Fruit fly (Drosophila melanogaster) whole organism, embryonic: ENCODE results near the gene ClpP.

Experiments used
- Abd-B ChIP-seq: fragments of 200-800 bp; sonication (Bioruptor generic); optimal IDR thresholded peaks from 2 replicates; lab custom pipeline; 2018; ENCODE audit warnings: missing biosample characterization, mild to moderate bottlenecking, missing genetic modification characterization, moderate library complexity
- Antp ChIP-seq: fragments of 200-800 bp; sonication (Bioruptor generic); optimal IDR thresholded peaks from 3 replicates; lab custom pipeline; 2016; ENCODE audit warnings: missing biosample characterization, missing genetic modification characterization
- Asciz ChIP-seq: fragments of 200-800 bp; sonication (Bioruptor generic); optimal IDR thresholded peaks from 2 replicates; lab custom pipeline; 2017; ENCODE audit warnings: missing biosample characterization, mild to moderate bottlenecking, missing genetic modification characterization, missing genetic modification reagents
- CG10366 ChIP-seq: fragments of 200-800 bp; sonication (Bioruptor generic); IDR thresholded peaks from 2 replicates; pipeline ENCODE4 v1.3.6; 2022; ENCODE audit warnings: missing biosample characterization, missing genetic modification characterization
- CG10462 ChIP-seq: fragments of 200-800 bp; sonication (Bioruptor generic); optimal IDR thresholded peaks from 2 replicates; lab custom pipeline; 2016; ENCODE audit warnings: missing biosample characterization, missing genetic modification characterization
- CG11093 ChIP-seq: fragments of 200-800 bp; sonication (Bioruptor generic); IDR thresholded peaks from 3 replicates; pipeline ENCODE4 v1.3.6; 2022; ENCODE audit warnings: missing biosample characterization, missing genetic modification characterization
- CG12744 ChIP-seq: fragments of 200-800 bp; sonication (Bioruptor generic); optimal IDR thresholded peaks from 2 replicates; lab custom pipeline; 2016; ENCODE audit warnings: missing biosample characterization, missing genetic modification characterization
- CG13123 ChIP-seq: fragments of 200-800 bp; sonication (Bioruptor generic); optimal IDR thresholded peaks from 2 replicates; lab custom pipeline; 2016; ENCODE audit warnings: missing biosample characterization, missing genetic modification characterization
- CG13624 ChIP-seq: fragments of 200-800 bp; sonication (Bioruptor generic); optimal IDR thresholded peaks from 2 replicates; lab custom pipeline; 2016; ENCODE audit warnings: missing biosample characterization, missing genetic modification characterization
- CG14441 ChIP-seq: fragments of 200-800 bp; sonication (Bioruptor generic); IDR thresholded peaks from 2 replicates; pipeline ENCODE4 v1.3.6; 2022; ENCODE audit warnings: missing biosample characterization, missing genetic modification characterization
- CG17328 ChIP-seq: fragments of 200-800 bp; sonication (Bioruptor generic); IDR thresholded peaks from 2 replicates; pipeline ENCODE4 v1.3.6; 2022; ENCODE audit warnings: missing biosample characterization, missing genetic modification characterization
- CG1832 ChIP-seq: fragments of 200-800 bp; sonication (Bioruptor generic); optimal IDR thresholded peaks from 2 replicates; lab custom pipeline; 2017; ENCODE audit warnings: missing biosample characterization, mild to moderate bottlenecking, missing genetic modification characterization, inconsistent platforms
- CG31441 ChIP-seq: fragments of 200-800 bp; sonication (Bioruptor generic); IDR thresholded peaks from 2 replicates; pipeline ENCODE4 v1.3.6; 2022; ENCODE audit warnings: missing biosample characterization, missing genetic modification characterization
- CG34224 ChIP-seq: fragments of 200-800 bp; sonication (Bioruptor generic); IDR thresholded peaks from 3 replicates; pipeline ENCODE4 v1.3.6; 2022; ENCODE audit warnings: missing biosample characterization, missing genetic modification characterization; ENCODE audit not compliant: partially characterized antibody
- CG3838 ChIP-seq: fragments of 200-800 bp; sonication (Bioruptor generic); optimal IDR thresholded peaks from 3 replicates; lab custom pipeline; 2016; ENCODE audit warnings: missing biosample characterization, missing genetic modification characterization
- CG5245 ChIP-seq: fragments of 200-800 bp; sonication (Bioruptor generic); optimal IDR thresholded peaks from 3 replicates; lab custom pipeline; 2016; ENCODE audit warnings: missing biosample characterization, missing genetic modification characterization
- CG6854 ChIP-seq: fragments of 200-800 bp; sonication (Bioruptor generic); optimal IDR thresholded peaks from 3 replicates; lab custom pipeline; 2017; ENCODE audit warnings: missing biosample characterization, mild to moderate bottlenecking, missing genetic modification characterization
- CG7372 ChIP-seq: fragments of 200-800 bp; sonication (Bioruptor generic); IDR thresholded peaks from 2 replicates; pipeline ENCODE4 v1.3.6; 2022; ENCODE audit warnings: missing biosample characterization, missing genetic modification characterization
- CG8765 ChIP-seq: fragments of 200-800 bp; sonication (Bioruptor generic); IDR thresholded peaks from 2 replicates; pipeline ENCODE4 v1.3.6; 2022; ENCODE audit warnings: missing biosample characterization, missing genetic modification characterization
- CG8924 ChIP-seq: fragments of 200-800 bp; optimal IDR thresholded peaks from 3 replicates; lab custom pipeline; 2019; ENCODE audit warnings: missing biosample characterization, mild to moderate bottlenecking, missing genetic modification characterization, moderate library complexity
- CG9817 ChIP-seq: fragments of 200-800 bp; sonication (Bioruptor generic); optimal IDR thresholded peaks from 2 replicates; lab custom pipeline; 2018; ENCODE audit warnings: missing biosample characterization, mild to moderate bottlenecking, missing genetic modification characterization, moderate library complexity
- CG9876 ChIP-seq: fragments of 200-800 bp; sonication (Bioruptor generic); optimal IDR thresholded peaks from 2 replicates; lab custom pipeline; 2016; ENCODE audit warnings: missing biosample characterization, missing genetic modification characterization
- Chrac-16 ChIP-seq: fragments of 200-800 bp; sonication (Bioruptor generic); optimal IDR thresholded peaks from 3 replicates; lab custom pipeline; 2016; ENCODE audit warnings: missing biosample characterization, missing genetic modification characterization
- Dad ChIP-seq: fragments of 200-800 bp; sonication (Bioruptor generic); optimal IDR thresholded peaks from 3 replicates; lab custom pipeline; 2016; ENCODE audit warnings: missing biosample characterization, missing genetic modification characterization
- Gug ChIP-seq: fragments of 200-800 bp; sonication (Bioruptor generic); IDR thresholded peaks from 4 replicates; pipeline ENCODE4 v1.3.6; 2022; ENCODE audit warnings: missing biosample characterization, missing genetic modification characterization
- HLH3B ChIP-seq: fragments of 200-800 bp; sonication (Bioruptor generic); IDR thresholded peaks from 2 replicates; pipeline ENCODE4 v1.3.6; 2022; ENCODE audit warnings: missing biosample characterization, missing genetic modification characterization
- HLHmδ ChIP-seq: fragments of 200-800 bp; sonication (Bioruptor generic); optimal IDR thresholded peaks from 2 replicates; lab custom pipeline; 2018; ENCODE audit warnings: missing biosample characterization, mild to moderate bottlenecking, missing genetic modification characterization, moderate library complexity
- Rfx ChIP-seq: fragments of 200-800 bp; sonication (Bioruptor generic); IDR thresholded peaks from 2 replicates; pipeline ENCODE4 v1.3.6; 2022; ENCODE audit warnings: missing biosample characterization, missing genetic modification characterization
- Usf ChIP-seq: fragments of 200-800 bp; sonication (Bioruptor generic); optimal IDR thresholded peaks from 2 replicates; lab custom pipeline; 2017; ENCODE audit warnings: missing genotype, missing biosample characterization, missing genetic modification characterization
- bbx ChIP-seq: fragments of 200-800 bp; sonication (Bioruptor generic); IDR thresholded peaks from 2 replicates; pipeline ENCODE4 v1.3.6; 2022; ENCODE audit warnings: missing biosample characterization, missing genetic modification characterization; ENCODE audit not compliant: partially characterized antibody
- chn ChIP-seq: fragments of 200-800 bp; sonication (Bioruptor generic); optimal IDR thresholded peaks from 2 replicates; lab custom pipeline; 2016; ENCODE audit warnings: missing biosample characterization, missing genetic modification characterization
- emc ChIP-seq: fragments of 200-800 bp; sonication (Bioruptor generic); optimal IDR thresholded peaks from 2 replicates; lab custom pipeline; 2016; ENCODE audit warnings: missing biosample characterization, missing genetic modification characterization
- ems ChIP-seq: fragments of 200-800 bp; sonication (Bioruptor generic); optimal IDR thresholded peaks from 3 replicates; lab custom pipeline; 2016; ENCODE audit warnings: missing biosample characterization, missing genetic modification characterization
- eve ChIP-seq, 2 experiments: fragments of >200 bp; optimal IDR thresholded peaks; 2 replicates each; lab custom pipeline; 2017; ENCODE audit warnings: missing biosample characterization in 2 of 2, missing genetic modification characterization in 2 of 2
- fd64A ChIP-seq: fragments of 200-800 bp; sonication (Bioruptor generic); optimal IDR thresholded peaks from 3 replicates; lab custom pipeline; 2018; ENCODE audit warnings: missing biosample characterization, mild to moderate bottlenecking, missing genetic modification characterization
- grau ChIP-seq: fragments of 200-800 bp; optimal IDR thresholded peaks from 3 replicates; lab custom pipeline; 2019; ENCODE audit warnings: missing biosample characterization, mild to moderate bottlenecking, missing genetic modification characterization, moderate library complexity
- knrl ChIP-seq: fragments of 200-800 bp; sonication (Bioruptor generic); IDR thresholded peaks from 3 replicates; pipeline ENCODE4 v1.3.6; 2022; ENCODE audit warnings: missing biosample characterization, missing genetic modification characterization; ENCODE audit not compliant: partially characterized antibody
- lmd ChIP-seq: fragments of 200-800 bp; sonication (Bioruptor generic); IDR thresholded peaks from 2 replicates; pipeline ENCODE4 v1.3.6; 2022; ENCODE audit warnings: missing biosample characterization, missing genetic modification characterization
- lov ChIP-seq, 2 experiments: fragments of 200-800 bp in 1 of 2; fragments of >200 bp in 1 of 2; sonication (Bioruptor generic) in 1 of 2; IDR thresholded peaks in 1 of 2; optimal IDR thresholded peaks in 1 of 2; 2 replicates in 1 of 2; 3 replicates in 1 of 2; pipeline versions ENCODE4 v1.3.6 to Lab custom; 2017 to 2022; ENCODE audit warnings: missing biosample characterization in 1 of 2, missing genetic modification characterization in 1 of 2
- nau ChIP-seq: fragments of 200-800 bp; sonication (Bioruptor generic); optimal IDR thresholded peaks from 3 replicates; lab custom pipeline; 2017; ENCODE audit warnings: missing biosample characterization, mild to moderate bottlenecking, missing genetic modification characterization, missing genetic modification reagents
- p53 ChIP-seq: fragments of 200-800 bp; sonication (Bioruptor generic); optimal IDR thresholded peaks from 2 replicates; lab custom pipeline; 2016; ENCODE audit warnings: missing biosample characterization, missing genetic modification characterization
- pho ChIP-seq: fragments of 200-800 bp; sonication (Bioruptor generic); optimal IDR thresholded peaks from 2 replicates; lab custom pipeline; 2016; ENCODE audit warnings: missing biosample characterization, missing genetic modification characterization
- sens-2 ChIP-seq: fragments of 200-800 bp; sonication (Bioruptor generic); IDR thresholded peaks from 2 replicates; pipeline ENCODE4 v1.3.6; 2022; ENCODE audit warnings: missing biosample characterization, missing genetic modification characterization
- sima ChIP-seq: fragments of 200-800 bp; sonication (Bioruptor generic); optimal IDR thresholded peaks from 2 replicates; lab custom pipeline; 2016; ENCODE audit warnings: missing biosample characterization, missing genetic modification characterization
- sna ChIP-seq: fragments of 200-800 bp; sonication (Bioruptor generic); IDR thresholded peaks from 2 replicates; pipeline ENCODE4 v1.3.6; 2022; ENCODE audit warnings: missing biosample characterization, missing genetic modification characterization; ENCODE audit not compliant: partially characterized antibody
- stc ChIP-seq: fragments of 200-800 bp; sonication (Bioruptor generic); IDR thresholded peaks from 2 replicates; pipeline ENCODE4 v1.3.6; 2022; ENCODE audit warnings: missing biosample characterization, missing genetic modification characterization
- tll ChIP-seq, 2 experiments: fragments of 200-800 bp in 1 of 2; fragments of >200 bp in 1 of 2; sonication (Bioruptor generic) in 1 of 2; optimal IDR thresholded peaks; 2 replicates each; lab custom pipeline; 2017 to 2019; ENCODE audit warnings: missing biosample characterization in 2 of 2, missing genetic modification characterization in 2 of 2, mild to moderate bottlenecking in 1 of 2, moderate library complexity in 1 of 2
- trem ChIP-seq: fragments of 200-800 bp; optimal IDR thresholded peaks from 3 replicates; lab custom pipeline; 2019; ENCODE audit warnings: missing biosample characterization, mild to moderate bottlenecking, missing genetic modification characterization, moderate library complexity
- vnd ChIP-seq: fragments of 200-800 bp; sonication (Bioruptor generic); IDR thresholded peaks from 3 replicates; pipeline ENCODE4 v1.3.6; 2022; ENCODE audit warnings: missing biosample characterization, missing genetic modification characterization; ENCODE audit not compliant: partially characterized antibody
- zfh1 ChIP-seq: fragments of 200-800 bp; sonication (Bioruptor generic); IDR thresholded peaks from 3 replicates; pipeline ENCODE4 v1.3.6; 2022; ENCODE audit warnings: missing biosample characterization, missing genetic modification characterization

ClpP gene

DNA sequence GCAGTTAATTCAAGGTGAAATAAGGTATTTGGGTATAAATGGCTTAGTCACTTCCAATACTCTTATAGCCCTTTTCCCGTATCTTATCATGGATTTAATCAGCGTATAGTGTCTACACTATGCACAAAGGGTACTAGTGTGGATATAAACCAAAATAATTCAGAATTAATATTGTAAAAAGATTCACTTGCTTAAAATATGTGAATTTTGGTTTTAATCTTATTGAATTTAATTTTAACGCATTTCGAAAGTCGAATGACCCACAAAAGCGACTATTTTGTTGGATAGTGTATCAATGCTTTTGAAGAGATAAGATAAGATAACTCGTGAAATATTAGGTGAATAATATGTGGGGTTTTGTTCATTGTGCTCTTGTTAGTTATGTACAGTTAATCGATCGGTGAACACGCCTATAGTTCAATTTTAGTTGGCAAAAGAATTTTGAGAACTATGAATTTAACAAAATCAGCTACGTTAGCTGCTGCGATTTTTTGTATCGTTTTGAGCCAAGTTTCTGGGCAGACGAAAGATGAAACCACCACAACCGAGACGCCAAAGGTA is 25.4 kb downstream of the ClpP start, which contains the start of gene CG5096 (continued):
- TF ChIP-seq ems (GFP tag; lab: Kevin White, UChicago) (peak; percentile 81), sens-2 (GFP tag; lab: Robert Waterston, UW) (no peak), CG17328 (GFP tag; lab: Robert Waterston, UW) (peak; percentile 83), CG9876 (GFP tag; lab: Kevin White, UChicago) (no peak), CG8924 (tag; lab: Kevin White, UChicago) (peak; percentile 94), lov (optimal IDR thresholded peaks at IDR 0.05; lab: Kevin White, UChicago) (no peak), lov (GFP tag; IDR thresholded peaks at IDR 0.05; lab: Robert Waterston, UW) (peak; percentile 67; the same call in 1 of the 3 replicates), pho (GFP tag; lab: Kevin White, UChicago) (peak; percentile 84), CG31441 (GFP tag; lab: Robert Waterston, UW) (peak; percentile 87), CG14441 (GFP tag; lab: Robert Waterston, UW) (peak; percentile 92), CG3838 (GFP tag; lab: Kevin White, UChicago) (peak; percentile 49), CG5245 (GFP tag; lab: Kevin White, UChicago) (peak; percentile 66), grau (tag; lab: Kevin White, UChicago) (peak; percentile 93), CG10462 (GFP tag; lab: Kevin White, UChicago) (peak; percentile 52), sima (GFP tag; lab: Kevin White, UChicago) (peak; percentile 15), CG34224 (GFP tag; lab: Robert Waterston, UW) (no peak), zfh1 (GFP tag; lab: Robert Waterston, UW) (peak; percentile 87), p53 (no peak), tll (GFP tag; optimal IDR thresholded peaks at IDR 0.05; lab: Kevin White, UChicago) (no peak), CG10366 (GFP tag; lab: Robert Waterston, UW) (peak; percentile 91), CG12744 (GFP tag; lab: Kevin White, UChicago) (peak; percentile 82), stc (peak; percentile 86), nau (GFP tag; lab: Kevin White, UChicago) (peak; percentile 84), Rfx (GFP tag; lab: Robert Waterston, UW) (peak; percentile 93), trem (tag; lab: Kevin White, UChicago) (peak; percentile 75), CG13624 (GFP tag; lab: Kevin White, UChicago) (peak; percentile 79), eve (GFP tag; optimal IDR thresholded peaks at IDR 0.05; lab: Kevin White, UChicago) (peak in 1 of 2 experiments; percentile 78), CG1832 (no peak), Asciz (GFP tag; lab: Kevin White, UChicago) (peak; percentile 87), CG9817 (tag; lab: Kevin White, UChicago) (peak; percentile 85), Chrac-16 (peak; percentile 58), emc (GFP tag; lab: Kevin White, UChicago) (peak; percentile 59), CG13123 (GFP tag; lab: Kevin White, UChicago) (peak; percentile 71), vnd (GFP tag; lab: Robert Waterston, UW) (no peak), sna (GFP tag; lab: Robert Waterston, UW) (no peak), Dad (GFP tag; lab: Kevin White, UChicago) (peak; percentile 51), lmd (GFP tag; lab: Robert Waterston, UW) (peak; percentile 86), Antp (GFP tag; lab: Kevin White, UChicago) (peak; percentile 48), bbx (GFP tag; lab: Robert Waterston, UW) (no peak), CG8765 (GFP tag; lab: Robert Waterston, UW) (no peak; the same call in 1 of the 2 replicates), Usf (GFP tag; lab: Kevin White, UChicago) (peak; percentile 49), Abd-B (GFP tag; lab: Kevin White, UChicago) (no peak), fd64A (no peak), knrl (GFP tag; lab: Robert Waterston, UW) (no peak), CG6854 (GFP tag; lab: Kevin White, UChicago) (peak; percentile 89), HLH3B (peak; percentile 93; the same call in 1 of the 2 replicates), Gug (GFP tag; lab: Robert Waterston, UW) (no peak), CG11093 (peak; percentile 65; the same call in 1 of the 3 replicates), CG7372 (GFP tag; lab: Robert Waterston, UW) (peak; percentile 81), HLHmδ (GFP tag; lab: Kevin White, UChicago) (no peak), chn (peak; percentile 55)
